Fruit fly (Drosophila melanogaster) whole organism, embryonic: ENCODE data around the gene CG6126.

ENCODE experiments used
- Abd-B ChIP-seq: fragments of 200-800 bp; sonication (Bioruptor generic); optimal IDR thresholded peaks from 2 replicates; lab custom pipeline; 2018; ENCODE audit warnings: missing biosample characterization, mild to moderate bottlenecking, missing genetic modification characterization, moderate library complexity
- Bteb2 ChIP-seq: fragments of 200-800 bp; sonication (Bioruptor generic); optimal IDR thresholded peaks from 2 replicates; lab custom pipeline; 2016; ENCODE audit warnings: missing biosample characterization, missing genetic modification characterization
- CG10959 ChIP-seq: fragments of 200-800 bp; sonication (Bioruptor generic); IDR thresholded peaks from 2 replicates; pipeline ENCODE4 v1.3.6; 2022; ENCODE audit warnings: missing biosample characterization, missing genetic modification characterization
- CG11085 ChIP-seq: fragments of 200-800 bp; sonication (Bioruptor generic); IDR thresholded peaks from 2 replicates; pipeline ENCODE4 v1.3.6; 2022; ENCODE audit warnings: missing biosample characterization, missing genetic modification characterization
- CG1529 ChIP-seq: fragments of 200-800 bp; sonication (Bioruptor generic); optimal IDR thresholded peaks from 3 replicates; lab custom pipeline; 2018; ENCODE audit warnings: missing biosample characterization, missing genetic modification characterization
- CG15696 ChIP-seq: fragments of 200-800 bp; sonication (Bioruptor generic); optimal IDR thresholded peaks from 2 replicates; lab custom pipeline; 2019; ENCODE audit warnings: missing biosample characterization, mild to moderate bottlenecking, missing genetic modification characterization, moderate library complexity
- CG1647 ChIP-seq: fragments of 200-800 bp; sonication (Bioruptor generic); optimal IDR thresholded peaks from 3 replicates; lab custom pipeline; 2016; ENCODE audit warnings: missing biosample characterization, missing genetic modification characterization
- CG2120 ChIP-seq: fragments of 200-800 bp; sonication (Bioruptor generic); optimal IDR thresholded peaks from 3 replicates; lab custom pipeline; 2016; ENCODE audit warnings: missing biosample characterization, missing genetic modification characterization
- CG2712 ChIP-seq: fragments of 200-800 bp; optimal IDR thresholded peaks from 3 replicates; lab custom pipeline; 2019; ENCODE audit warnings: missing biosample characterization, mild to moderate bottlenecking, missing genetic modification characterization, moderate library complexity
- CG2875 ChIP-seq: fragments of 200-800 bp; sonication (Bioruptor generic); optimal IDR thresholded peaks from 2 replicates; lab custom pipeline; 2017; ENCODE audit warnings: missing biosample characterization, mild to moderate bottlenecking, missing genetic modification characterization, missing genetic modification reagents
- CG32532 ChIP-seq: fragments of 200-800 bp; sonication (Bioruptor generic); IDR thresholded peaks from 2 replicates; pipeline ENCODE4 v1.3.6; 2022; ENCODE audit warnings: missing biosample characterization, missing genetic modification characterization
- CG33557 ChIP-seq: fragments of 200-800 bp; sonication (Bioruptor generic); optimal IDR thresholded peaks from 2 replicates; lab custom pipeline; 2019; ENCODE audit warnings: missing biosample characterization, mild to moderate bottlenecking, missing genetic modification characterization, moderate library complexity
- CG3838 ChIP-seq: fragments of 200-800 bp; sonication (Bioruptor generic); optimal IDR thresholded peaks from 3 replicates; lab custom pipeline; 2016; ENCODE audit warnings: missing biosample characterization, missing genetic modification characterization
- CG6254 ChIP-seq: fragments of 200-800 bp; sonication (Bioruptor generic); optimal IDR thresholded peaks from 3 replicates; lab custom pipeline; 2017; ENCODE audit warnings: mild to moderate bottlenecking, missing biosample characterization, missing genetic modification reagents, missing genetic modification characterization
- CG7271 ChIP-seq: fragments of 200-800 bp; sonication (Bioruptor generic); optimal IDR thresholded peaks from 2 replicates; lab custom pipeline; 2018; ENCODE audit warnings: missing biosample characterization, mild to moderate bottlenecking, missing genetic modification characterization, moderate library complexity
- CG7745 ChIP-seq: fragments of 200-800 bp; sonication (Bioruptor generic); optimal IDR thresholded peaks from 2 replicates; lab custom pipeline; 2018; ENCODE audit warnings: missing biosample characterization, mild to moderate bottlenecking, missing genetic modification characterization, moderate library complexity
- CG8388 ChIP-seq: fragments of 200-800 bp; sonication (Bioruptor generic); optimal IDR thresholded peaks from 2 replicates; lab custom pipeline; 2019; ENCODE audit warnings: missing biosample characterization, mild to moderate bottlenecking, missing genetic modification characterization, moderate library complexity
- CG8924 ChIP-seq: fragments of 200-800 bp; optimal IDR thresholded peaks from 3 replicates; lab custom pipeline; 2019; ENCODE audit warnings: missing biosample characterization, mild to moderate bottlenecking, missing genetic modification characterization, moderate library complexity
- CHES-1-like ChIP-seq: fragments of 200-800 bp; sonication (Bioruptor generic); optimal IDR thresholded peaks from 2 replicates; lab custom pipeline; 2016; ENCODE audit warnings: missing biosample characterization, missing genetic modification characterization
- CkIIα-i1 ChIP-seq: fragments of 200-800 bp; sonication (Bioruptor generic); IDR thresholded peaks from 2 replicates; pipeline ENCODE4 v1.3.6; 2022; ENCODE audit warnings: missing biosample characterization, missing genetic modification characterization
- CoRest ChIP-seq: fragments of 200-800 bp; sonication (Bioruptor generic); optimal IDR thresholded peaks from 3 replicates; lab custom pipeline; 2018; ENCODE audit warnings: missing biosample characterization, mild to moderate bottlenecking, missing genetic modification characterization, moderate library complexity
- Dek ChIP-seq: fragments of 200-800 bp; sonication (Bioruptor generic); optimal IDR thresholded peaks from 3 replicates; lab custom pipeline; 2019; ENCODE audit warnings: missing biosample characterization, mild to moderate bottlenecking, missing genetic modification characterization, moderate library complexity
- Eip74EF ChIP-seq, 2 experiments: fragments of 200-800 bp in 1 of 2; fragments of >200 bp in 1 of 2; sonication (Bioruptor generic) in 1 of 2; optimal IDR thresholded peaks; 2 replicates each; lab custom pipeline; 2017 to 2019; ENCODE audit warnings: missing biosample characterization in 2 of 2, missing genetic modification characterization in 2 of 2, mild to moderate bottlenecking in 1 of 2, moderate library complexity in 1 of 2
- Ets65A ChIP-seq: fragments of 200-800 bp; sonication (Bioruptor generic); peaks from one replicate; lab custom pipeline; 2016; ENCODE audit warnings: missing biosample characterization, missing genetic modification characterization
- H15 ChIP-seq: fragments of 200-800 bp; sonication (Bioruptor generic); IDR thresholded peaks from 3 replicates; pipeline ENCODE4 v1.3.6; 2022; ENCODE audit warnings: missing biosample characterization, missing genetic modification characterization
- Hand ChIP-seq: fragments of 200-800 bp; sonication (Bioruptor generic); optimal IDR thresholded peaks from 2 replicates; lab custom pipeline; 2017; ENCODE audit warnings: mild to moderate bottlenecking, missing biosample characterization, missing genetic modification reagents, missing genetic modification characterization
- Hr3 ChIP-seq: fragments of 200-800 bp; sonication (Bioruptor generic); optimal IDR thresholded peaks from 3 replicates; lab custom pipeline; 2016; ENCODE audit warnings: missing biosample characterization, missing genetic modification characterization
- Hr78 ChIP-seq, 2 experiments: fragments of 200-800 bp in 1 of 2; fragments of >200 bp in 1 of 2; sonication (Bioruptor generic) in 1 of 2; optimal IDR thresholded peaks; 2 replicates each; lab custom pipeline; 2017 to 2019; ENCODE audit warnings: missing biosample characterization in 2 of 2, missing genetic modification characterization in 2 of 2, mild to moderate bottlenecking in 1 of 2, moderate library complexity in 1 of 2
- Lim3 ChIP-seq: fragments of 200-800 bp; sonication (Bioruptor generic); IDR thresholded peaks from 2 replicates; pipeline ENCODE4 v1.3.6; 2022; ENCODE audit warnings: missing biosample characterization, missing genetic modification characterization
- Med ChIP-seq: fragments of 200-800 bp; sonication (Bioruptor generic); peaks from one replicate; lab custom pipeline; 2016; ENCODE audit warnings: missing biosample characterization, missing genetic modification characterization, mild to moderate bottlenecking, inconsistent platforms, moderate library complexity
- PHDP ChIP-seq: fragments of 200-800 bp; sonication (Bioruptor generic); optimal IDR thresholded peaks from 3 replicates; lab custom pipeline; 2018; ENCODE audit warnings: missing biosample characterization, mild to moderate bottlenecking, missing genetic modification characterization, moderate library complexity
- Xbp1 ChIP-seq: fragments of 200-800 bp; sonication (Bioruptor generic); optimal IDR thresholded peaks from 3 replicates; lab custom pipeline; 2016; ENCODE audit warnings: missing biosample characterization, mild to moderate bottlenecking, missing genetic modification characterization
- aop ChIP-seq: fragments of 200-800 bp; sonication (Bioruptor generic); IDR thresholded peaks from 2 replicates; pipeline ENCODE4 v1.3.6; 2022; ENCODE audit warnings: missing biosample characterization, missing genetic modification characterization
- ase ChIP-seq: fragments of 200-800 bp; sonication (Bioruptor generic); IDR thresholded peaks from 3 replicates; pipeline ENCODE4 v1.3.6; 2022; ENCODE audit warnings: missing biosample characterization, missing genetic modification characterization
- ash1 ChIP-seq: fragments of 200-800 bp; sonication (Bioruptor generic); optimal IDR thresholded peaks from 2 replicates; lab custom pipeline; 2018; ENCODE audit warnings: missing biosample characterization, mild to moderate bottlenecking, missing genetic modification characterization
- ato ChIP-seq: fragments of 200-800 bp; sonication (Bioruptor generic); IDR thresholded peaks from 2 replicates; pipeline ENCODE4 v1.3.6; 2022; ENCODE audit warnings: missing biosample characterization, missing genetic modification characterization; ENCODE audit not compliant: partially characterized antibody
- caup ChIP-seq: fragments of 200-800 bp; sonication (Bioruptor generic); optimal IDR thresholded peaks from 3 replicates; lab custom pipeline; 2017; ENCODE audit warnings: missing biosample characterization, mild to moderate bottlenecking, missing genetic modification characterization, moderate library complexity; ENCODE audit not compliant: severe bottlenecking
- corto ChIP-seq: fragments of 200-800 bp; sonication (Bioruptor generic); optimal IDR thresholded peaks from 2 replicates; lab custom pipeline; 2016; ENCODE audit warnings: missing biosample characterization, mild to moderate bottlenecking, missing genetic modification characterization, moderate library complexity
- eyg ChIP-seq: fragments of 200-800 bp; sonication (Bioruptor generic); optimal IDR thresholded peaks from 3 replicates; lab custom pipeline; 2016; ENCODE audit warnings: missing biosample characterization, missing genetic modification characterization
- ind ChIP-seq: fragments of 200-800 bp; sonication (Bioruptor generic); optimal IDR thresholded peaks from 3 replicates; lab custom pipeline; 2016; ENCODE audit warnings: missing biosample characterization, missing genetic modification characterization
- kay ChIP-seq: fragments of 200-800 bp; sonication (Bioruptor generic); optimal IDR thresholded peaks from 2 replicates; lab custom pipeline; 2016; ENCODE audit warnings: missing biosample characterization, missing genetic modification characterization
- lov ChIP-seq, 2 experiments: fragments of 200-800 bp in 1 of 2; fragments of >200 bp in 1 of 2; sonication (Bioruptor generic) in 1 of 2; IDR thresholded peaks in 1 of 2; optimal IDR thresholded peaks in 1 of 2; 2 replicates in 1 of 2; 3 replicates in 1 of 2; pipeline versions ENCODE4 v1.3.6 to Lab custom; 2017 to 2022; ENCODE audit warnings: missing biosample characterization in 1 of 2, missing genetic modification characterization in 1 of 2
- ranshi ChIP-seq: fragments of 200-800 bp; sonication (Bioruptor generic); IDR thresholded peaks from 2 replicates; pipeline ENCODE4 v1.3.6; 2022; ENCODE audit warnings: missing biosample characterization, missing genetic modification characterization
- sisA ChIP-seq: fragments of 200-800 bp; sonication (Bioruptor generic); IDR thresholded peaks from 2 replicates; pipeline ENCODE4 v1.3.6; 2022; ENCODE audit warnings: missing biosample characterization, missing genetic modification characterization
- slou ChIP-seq: fragments of 200-800 bp; sonication (Bioruptor generic); optimal IDR thresholded peaks from 3 replicates; lab custom pipeline; 2016; ENCODE audit warnings: missing biosample characterization, missing genetic modification characterization
- so ChIP-seq: fragments of 200-800 bp; sonication (Bioruptor generic); IDR thresholded peaks from 3 replicates; pipeline ENCODE4 v1.3.6; 2022; ENCODE audit warnings: missing biosample characterization, missing genetic modification characterization
- tll ChIP-seq, 2 experiments: fragments of 200-800 bp in 1 of 2; fragments of >200 bp in 1 of 2; sonication (Bioruptor generic) in 1 of 2; optimal IDR thresholded peaks; 2 replicates each; lab custom pipeline; 2017 to 2019; ENCODE audit warnings: missing biosample characterization in 2 of 2, missing genetic modification characterization in 2 of 2, mild to moderate bottlenecking in 1 of 2, moderate library complexity in 1 of 2
- toy ChIP-seq: fragments of 200-800 bp; sonication (Bioruptor generic); IDR thresholded peaks from 2 replicates; pipeline ENCODE4 v1.3.6; 2022; ENCODE audit warnings: missing biosample characterization, missing genetic modification characterization
- yki ChIP-seq: fragments of >200 bp; optimal IDR thresholded peaks from 3 replicates; lab custom pipeline; 2018

CG6126 gene

dm6 chr3R:16205155-16205778 is 2.4 kb upstream of the CG6126 start, which contains the start of gene mtSSB (continued):
- no peak for TF ChIP-seq CkIIα-i1 (GFP tag; lab: Robert Waterston, UW)
- peak; percentile 83 for TF ChIP-seq so (GFP tag; lab: Robert Waterston, UW)
- no peak for TF ChIP-seq Lim3
- peak; percentile 72 for TF ChIP-seq CG7271
- TF ChIP-seq kay, result peak; percentile 81
- peak; percentile 95 for TF ChIP-seq Xbp1 (GFP tag; lab: Kevin White, UChicago)
- TF ChIP-seq ind, result peak; percentile 85
- peak; percentile 46 for TF ChIP-seq Abd-B (GFP tag; lab: Kevin White, UChicago)
- TF ChIP-seq CG6254 (GFP tag; lab: Kevin White, UChicago), result peak; percentile 25
- peak; percentile 88 for TF ChIP-seq ash1 (GFP tag; lab: Kevin White, UChicago)
- TF ChIP-seq Dek (tag; lab: Kevin White, UChicago), result peak; percentile 79
- TF ChIP-seq CG2712 (tag; lab: Kevin White, UChicago), result peak; percentile 83
- peak; percentile 15 for TF ChIP-seq corto (GFP tag; lab: Kevin White, UChicago)
- peak; percentile 91 for TF ChIP-seq ase (GFP tag; lab: Robert Waterston, UW)
- peak; percentile 73 for TF ChIP-seq CG1647 (GFP tag; lab: Kevin White, UChicago)
- TF ChIP-seq lov (optimal IDR thresholded peaks at IDR 0.05; lab: Kevin White, UChicago), result no peak
- TF ChIP-seq lov (GFP tag; IDR thresholded peaks at IDR 0.05; lab: Robert Waterston, UW), result peak; percentile 89
- peak; percentile 61; the same call in 1 of the 2 replicates for TF ChIP-seq aop (GFP tag; lab: Robert Waterston, UW)
- peak; percentile 98 for TF ChIP-seq CG32532 (GFP tag; lab: Robert Waterston, UW)
- no peak for TF ChIP-seq Hand (GFP tag; lab: Kevin White, UChicago)
- TF ChIP-seq CG1529 (GFP tag; lab: Kevin White, UChicago), result peak; percentile 55
- TF ChIP-seq Med (GFP tag; lab: Kevin White, UChicago), result peak; percentile 98
- TF ChIP-seq CG15696, result peak; percentile 90
- TF ChIP-seq caup (GFP tag; lab: Kevin White, UChicago), result peak; percentile 91
- peak; percentile 48 for TF ChIP-seq eyg (GFP tag; lab: Kevin White, UChicago)
- peak; percentile 25 for TF ChIP-seq Bteb2 (GFP tag; lab: Kevin White, UChicago)
- peak; percentile 85 for TF ChIP-seq PHDP (tag; lab: Kevin White, UChicago)
- peak; percentile 64 for TF ChIP-seq CG3838 (GFP tag; lab: Kevin White, UChicago)
- peak; percentile 86 for TF ChIP-seq CG11085 (GFP tag; lab: Robert Waterston, UW)
- peak; percentile 93 for TF ChIP-seq CG10959 (GFP tag; lab: Robert Waterston, UW)
- peak; percentile 85 for TF ChIP-seq CG2120 (GFP tag; lab: Kevin White, UChicago)
- peak; percentile 96 for TF ChIP-seq ato (GFP tag; lab: Robert Waterston, UW)
- peak in 1 of 2 experiments; percentile 57 for TF ChIP-seq Hr78 (GFP tag; optimal IDR thresholded peaks at IDR 0.05; lab: Kevin White, UChicago)
- no peak for TF ChIP-seq Eip74EF (GFP tag; optimal IDR thresholded peaks at IDR 0.05; lab: Kevin White, UChicago)
- TF ChIP-seq sisA (GFP tag; lab: Robert Waterston, UW), result peak; percentile 92
- TF ChIP-seq CG2875, result peak; percentile 89
- peak; percentile 72 for TF ChIP-seq CHES-1-like (GFP tag; lab: Kevin White, UChicago)
- TF ChIP-seq slou (GFP tag; lab: Kevin White, UChicago), result peak; percentile 64
- peak; percentile 90 for TF ChIP-seq Hr3 (GFP tag; lab: Kevin White, UChicago)
- peak; percentile 31 for TF ChIP-seq CG7745
- no peak for TF ChIP-seq yki
- TF ChIP-seq Ets65A (GFP tag; lab: Kevin White, UChicago), result peak; percentile 97
- TF ChIP-seq toy, result peak; percentile 26; the same call in 1 of the 2 replicates
- TF ChIP-seq ranshi (GFP tag; lab: Robert Waterston, UW), result peak; percentile 77
- TF ChIP-seq CoRest (tag; lab: Kevin White, UChicago), result peak; percentile 77
- TF ChIP-seq CG8388 (GFP tag; lab: Kevin White, UChicago), result peak; percentile 11
- TF ChIP-seq tll (GFP tag; optimal IDR thresholded peaks at IDR 0.05; lab: Kevin White, UChicago), result no peak
- TF ChIP-seq CG8924 (tag; lab: Kevin White, UChicago), result peak; percentile 78
- TF ChIP-seq H15 (GFP tag; lab: Robert Waterston, UW), result peak; percentile 87
- TF ChIP-seq CG33557, result peak; percentile 68
